Fruit fly (Drosophila melanogaster) whole organism, embryonic: Measurements from ENCODE around the gene sun.

ENCODE experiments used
- Abd-B ChIP-seq: fragments of 200-800 bp; sonication (Bioruptor generic); optimal IDR thresholded peaks from 2 replicates; lab custom pipeline; 2018; ENCODE audit warnings: missing biosample characterization, mild to moderate bottlenecking, missing genetic modification characterization, moderate library complexity
- Atf6 ChIP-seq: fragments of 200-800 bp; sonication (Bioruptor generic); IDR thresholded peaks from 2 replicates; pipeline ENCODE4 v1.3.6; 2022; ENCODE audit warnings: missing biosample characterization, missing genetic modification characterization
- CG10274 ChIP-seq: fragments of 200-800 bp; sonication (Bioruptor generic); optimal IDR thresholded peaks from 3 replicates; lab custom pipeline; 2017; ENCODE audit warnings: missing biosample characterization, mild to moderate bottlenecking, missing genetic modification characterization
- CG10431 ChIP-seq: fragments of 200-800 bp; sonication (Bioruptor generic); optimal IDR thresholded peaks from 3 replicates; lab custom pipeline; 2018; ENCODE audit warnings: missing biosample characterization, mild to moderate bottlenecking, missing genetic modification characterization
- CG12071 ChIP-seq: fragments of 200-800 bp; sonication (Bioruptor generic); optimal IDR thresholded peaks from 3 replicates; lab custom pipeline; 2018; ENCODE audit warnings: missing biosample characterization, mild to moderate bottlenecking, missing genetic modification characterization
- CG12299 ChIP-seq: fragments of 200-800 bp; sonication (Bioruptor generic); optimal IDR thresholded peaks from 2 replicates; lab custom pipeline; 2018; ENCODE audit warnings: missing biosample characterization, mild to moderate bottlenecking, missing genetic modification characterization
- CG12659 ChIP-seq: fragments of 200-800 bp; sonication (Bioruptor generic); optimal IDR thresholded peaks from 3 replicates; lab custom pipeline; 2017; ENCODE audit warnings: mild to moderate bottlenecking, missing biosample characterization, missing genetic modification reagents, missing genetic modification characterization
- CG15514 ChIP-seq: fragments of 200-800 bp; sonication (Bioruptor generic); optimal IDR thresholded peaks from 3 replicates; lab custom pipeline; 2017; ENCODE audit warnings: missing biosample characterization, missing genetic modification characterization, mild to moderate bottlenecking, moderate library complexity, missing genetic modification reagents
- CG16813 ChIP-seq: fragments of 200-800 bp; sonication (Bioruptor generic); IDR thresholded peaks from 3 replicates; pipeline ENCODE4 v1.3.6; 2022; ENCODE audit warnings: missing biosample characterization, missing genetic modification characterization; ENCODE audit not compliant: partially characterized antibody
- CG16863 ChIP-seq: fragments of 200-800 bp; sonication (Bioruptor generic); optimal IDR thresholded peaks from 3 replicates; lab custom pipeline; 2016; ENCODE audit warnings: missing biosample characterization, missing genetic modification characterization
- CG18476 ChIP-seq: fragments of 200-800 bp; sonication (Bioruptor generic); optimal IDR thresholded peaks from 2 replicates; lab custom pipeline; 2016; ENCODE audit warnings: missing biosample characterization, mild to moderate bottlenecking, missing genetic modification characterization
- CG2120 ChIP-seq: fragments of 200-800 bp; sonication (Bioruptor generic); optimal IDR thresholded peaks from 3 replicates; lab custom pipeline; 2016; ENCODE audit warnings: missing biosample characterization, missing genetic modification characterization
- CG2199 ChIP-seq: fragments of 200-800 bp; sonication (Bioruptor generic); IDR thresholded peaks from 3 replicates; pipeline ENCODE4 v1.3.6; 2022; ENCODE audit warnings: missing biosample characterization, missing genetic modification characterization
- CG2202 ChIP-seq: fragments of 200-800 bp; sonication (Bioruptor generic); optimal IDR thresholded peaks from 2 replicates; lab custom pipeline; 2018; ENCODE audit warnings: missing biosample characterization, mild to moderate bottlenecking, missing genetic modification characterization
- CG2712 ChIP-seq: fragments of 200-800 bp; optimal IDR thresholded peaks from 3 replicates; lab custom pipeline; 2019; ENCODE audit warnings: missing biosample characterization, mild to moderate bottlenecking, missing genetic modification characterization, moderate library complexity
- CG30020 ChIP-seq: fragments of 200-800 bp; optimal IDR thresholded peaks from 2 replicates; lab custom pipeline; 2019; ENCODE audit warnings: missing biosample characterization, mild to moderate bottlenecking, missing genetic modification characterization, moderate library complexity
- CG31365 ChIP-seq: fragments of 200-800 bp; sonication (Bioruptor generic); optimal IDR thresholded peaks from 2 replicates; lab custom pipeline; 2018; ENCODE audit warnings: missing biosample characterization, mild to moderate bottlenecking, missing genetic modification characterization
- CG6654 ChIP-seq: fragments of 200-800 bp; sonication (Bioruptor generic); optimal IDR thresholded peaks from 2 replicates; lab custom pipeline; 2017; ENCODE audit warnings: missing biosample characterization, mild to moderate bottlenecking, missing genetic modification characterization
- CG7963 ChIP-seq: fragments of 200-800 bp; sonication (Bioruptor generic); IDR thresholded peaks from 3 replicates; pipeline ENCODE4 v1.3.6; 2022; ENCODE audit warnings: missing biosample characterization, missing genetic modification characterization; ENCODE audit not compliant: partially characterized antibody
- CG8944 ChIP-seq: fragments of 200-800 bp; sonication (Bioruptor generic); optimal IDR thresholded peaks from 3 replicates; lab custom pipeline; 2016; ENCODE audit warnings: missing biosample characterization, missing genetic modification characterization
- Dbx ChIP-seq: fragments of 200-800 bp; sonication (Bioruptor generic); IDR thresholded peaks from 3 replicates; pipeline ENCODE4 v1.3.6; 2022; ENCODE audit warnings: missing biosample characterization, missing genetic modification characterization
- Dll ChIP-seq: fragments of 200-800 bp; sonication (Bioruptor generic); IDR thresholded peaks from 4 replicates; pipeline ENCODE4 v1.3.6; 2022; ENCODE audit warnings: missing biosample characterization, missing genetic modification characterization; ENCODE audit not compliant: partially characterized antibody
- Dp ChIP-seq: fragments of 200-800 bp; sonication (Bioruptor generic); optimal IDR thresholded peaks from 2 replicates; lab custom pipeline; 2018; ENCODE audit warnings: missing biosample characterization, mild to moderate bottlenecking, missing genetic modification characterization, moderate library complexity
- Ets97D ChIP-seq: fragments of 200-800 bp; sonication (Bioruptor generic); optimal IDR thresholded peaks from 3 replicates; lab custom pipeline; 2016; ENCODE audit warnings: missing biosample characterization, missing genetic modification characterization
- HLH54F ChIP-seq: fragments of 200-800 bp; sonication (Bioruptor generic); optimal IDR thresholded peaks from 3 replicates; lab custom pipeline; 2016; ENCODE audit warnings: missing biosample characterization, missing genetic modification characterization
- HmgD ChIP-seq: fragments of 200-800 bp; sonication (Bioruptor generic); optimal IDR thresholded peaks from 3 replicates; lab custom pipeline; 2016; ENCODE audit warnings: missing biosample characterization, missing genetic modification characterization
- Hr39 ChIP-seq: fragments of >200 bp; optimal IDR thresholded peaks from 2 replicates; lab custom pipeline; 2017
- Lhr ChIP-seq: fragments of 200-800 bp; sonication (Bioruptor generic); optimal IDR thresholded peaks from 3 replicates; lab custom pipeline; 2017; ENCODE audit warnings: mild to moderate bottlenecking, missing biosample characterization, missing genetic modification reagents, missing genetic modification characterization
- MBD-R2 ChIP-seq: fragments of 200-800 bp; sonication (Bioruptor generic); IDR thresholded peaks from 2 replicates; pipeline ENCODE4 v1.3.6; 2022; ENCODE audit warnings: missing biosample characterization, missing genetic modification characterization
- Max ChIP-seq: fragments of 200-800 bp; sonication (Bioruptor generic); optimal IDR thresholded peaks from 2 replicates; lab custom pipeline; 2016; ENCODE audit warnings: missing biosample characterization, mild to moderate bottlenecking, missing genetic modification characterization
- Med ChIP-seq: fragments of 200-800 bp; sonication (Bioruptor generic); peaks from one replicate; lab custom pipeline; 2016; ENCODE audit warnings: missing biosample characterization, missing genetic modification characterization, mild to moderate bottlenecking, inconsistent platforms, moderate library complexity
- Scr ChIP-seq: fragments of 200-800 bp; sonication (Bioruptor generic); IDR thresholded peaks from 2 replicates; pipeline ENCODE4 v1.3.6; 2022; ENCODE audit warnings: missing biosample characterization, missing genetic modification characterization; ENCODE audit not compliant: partially characterized antibody
- TFAM ChIP-seq: fragments of 200-800 bp; sonication (Bioruptor generic); optimal IDR thresholded peaks from 2 replicates; lab custom pipeline; 2017; ENCODE audit warnings: missing biosample characterization, missing genetic modification characterization, inconsistent platforms
- Vsx1 ChIP-seq: fragments of 200-800 bp; sonication (Bioruptor generic); optimal IDR thresholded peaks from 2 replicates; lab custom pipeline; 2017; ENCODE audit warnings: missing biosample characterization, mild to moderate bottlenecking, missing genetic modification characterization, missing genetic modification reagents
- abd-A ChIP-seq: fragments of 200-800 bp; sonication (Bioruptor generic); optimal IDR thresholded peaks from 3 replicates; lab custom pipeline; 2019; ENCODE audit warnings: missing biosample characterization, mild to moderate bottlenecking, missing genetic modification characterization, moderate library complexity
- chinmo ChIP-seq: fragments of 200-800 bp; sonication (Bioruptor generic); IDR thresholded peaks from 4 replicates; pipeline ENCODE4 v1.3.6; 2022; ENCODE audit warnings: missing biosample characterization, missing genetic modification characterization; ENCODE audit not compliant: partially characterized antibody
- crp ChIP-seq, 2 experiments: fragments of 200-800 bp; sonication (Bioruptor generic); optimal IDR thresholded peaks; 2 replicates in 1 of 2; 3 replicates in 1 of 2; lab custom pipeline; 2017; ENCODE audit warnings: missing biosample characterization in 2 of 2, missing genetic modification characterization in 2 of 2, mild to moderate bottlenecking in 1 of 2, moderate library complexity in 1 of 2
- dmrt99B ChIP-seq: fragments of 200-800 bp; sonication (Bioruptor generic); optimal IDR thresholded peaks from 2 replicates; lab custom pipeline; 2018; ENCODE audit warnings: missing biosample characterization, mild to moderate bottlenecking, missing genetic modification characterization, moderate library complexity
- fru ChIP-seq: fragments of >200 bp; optimal IDR thresholded peaks from 2 replicates; lab custom pipeline; 2017
- grau ChIP-seq: fragments of 200-800 bp; optimal IDR thresholded peaks from 3 replicates; lab custom pipeline; 2019; ENCODE audit warnings: missing biosample characterization, mild to moderate bottlenecking, missing genetic modification characterization, moderate library complexity
- lilli ChIP-seq: fragments of 200-800 bp; sonication (Bioruptor generic); optimal IDR thresholded peaks from 3 replicates; lab custom pipeline; 2016; ENCODE audit warnings: missing biosample characterization, missing genetic modification characterization
- lov ChIP-seq, 2 experiments: fragments of 200-800 bp in 1 of 2; fragments of >200 bp in 1 of 2; sonication (Bioruptor generic) in 1 of 2; IDR thresholded peaks in 1 of 2; optimal IDR thresholded peaks in 1 of 2; 2 replicates in 1 of 2; 3 replicates in 1 of 2; pipeline versions ENCODE4 v1.3.6 to Lab custom; 2017 to 2022; ENCODE audit warnings: missing biosample characterization in 1 of 2, missing genetic modification characterization in 1 of 2
- nmo ChIP-seq: fragments of 200-800 bp; sonication (Bioruptor generic); optimal IDR thresholded peaks from 2 replicates; lab custom pipeline; 2018; ENCODE audit warnings: missing biosample characterization, mild to moderate bottlenecking, missing genetic modification characterization, moderate library complexity
- pita ChIP-seq: fragments of 200-800 bp; sonication (Bioruptor generic); optimal IDR thresholded peaks from 2 replicates; lab custom pipeline; 2017; ENCODE audit warnings: missing biosample characterization, mild to moderate bottlenecking, missing genetic modification characterization
- scrt ChIP-seq: fragments of 200-800 bp; sonication (Bioruptor generic); optimal IDR thresholded peaks from 2 replicates; lab custom pipeline; 2018; ENCODE audit warnings: missing biosample characterization, mild to moderate bottlenecking, missing genetic modification characterization, moderate library complexity
- sqz ChIP-seq: fragments of 200-800 bp; sonication (Bioruptor generic); optimal IDR thresholded peaks from 3 replicates; lab custom pipeline; 2018; ENCODE audit warnings: missing biosample characterization, mild to moderate bottlenecking, missing genetic modification characterization
- ttk ChIP-seq: fragments of 200-800 bp; sonication (Bioruptor generic); IDR thresholded peaks from 2 replicates; pipeline ENCODE4 v2.1.2; 2022; ENCODE audit warnings: missing biosample characterization, missing genetic modification characterization
- twi ChIP-seq: fragments of 200-800 bp; optimal IDR thresholded peaks from 2 replicates; lab custom pipeline; 2019; ENCODE audit warnings: missing biosample characterization, mild to moderate bottlenecking, missing genetic modification characterization, moderate library complexity

The sun gene

dm6 chrX:15852815-15853542 is 3.9 kb upstream of the sun start, which contains the start of the genes UBL3 and CG15914 (continued):
- TF ChIP-seq CG16813 (0 out of 3 replicates have a peak, but pooled peaks have one; percentile 7), abd-A (tag; lab: Kevin White, UChicago) (no peak), crp (GFP tag; optimal IDR thresholded peaks at IDR 0.05; lab: Kevin White, UChicago) (peak; percentile 44 to 89), CG12299 (tag; lab: Kevin White, UChicago) (peak; percentile 55), Lhr (peak; percentile 47), MBD-R2 (GFP tag; lab: Robert Waterston, UW) (peak; percentile 45), Dll (GFP tag; lab: Robert Waterston, UW) (0 out of 4 replicates have a peak, but pooled peaks have one; percentile 32), lov (optimal IDR thresholded peaks at IDR 0.05; lab: Kevin White, UChicago) (no peak), lov (GFP tag; IDR thresholded peaks at IDR 0.05; lab: Robert Waterston, UW) (no peak), Max (peak; percentile 24), CG30020 (tag; lab: Kevin White, UChicago) (peak; percentile 82), fru (no peak), Dp (GFP tag; lab: Kevin White, UChicago) (peak; percentile 59), CG7963 (GFP tag; lab: Robert Waterston, UW) (no peak), CG12659 (GFP tag; lab: Kevin White, UChicago) (peak; percentile 68), twi (tag; lab: Kevin White, UChicago) (peak; percentile 14), sqz (GFP tag; lab: Kevin White, UChicago) (peak; percentile 91), nmo (GFP tag; lab: Kevin White, UChicago) (peak; percentile 40), grau (tag; lab: Kevin White, UChicago) (peak; percentile 35), CG18476 (GFP tag; lab: Kevin White, UChicago) (no peak), Med (GFP tag; lab: Kevin White, UChicago) (peak; percentile 57), Ets97D (GFP tag; lab: Kevin White, UChicago) (peak; percentile 13), CG2712 (tag; lab: Kevin White, UChicago) (peak; percentile 41)

- TF ChIP-seq CG12071 (GFP tag; lab: Kevin White, UChicago), result no peak
- TF ChIP-seq Vsx1 (GFP tag; lab: Kevin White, UChicago), result no peak
- peak; percentile 88 for TF ChIP-seq Scr (GFP tag; lab: Robert Waterston, UW)
- no peak for TF ChIP-seq CG6654 (GFP tag; lab: Kevin White, UChicago)
- no peak for TF ChIP-seq CG15514 (GFP tag; lab: Kevin White, UChicago)
- TF ChIP-seq lilli (GFP tag; lab: Kevin White, UChicago), result peak; percentile 87
- peak; percentile 7 for TF ChIP-seq CG8944 (GFP tag; lab: Kevin White, UChicago)
- peak; percentile 35 for TF ChIP-seq CG16863
- TF ChIP-seq ttk (GFP tag; lab: Robert Waterston, UW), result 0 out of 2 replicates have a peak, but pooled peaks have one; percentile 61
- no peak for TF ChIP-seq CG10274 (GFP tag; lab: Kevin White, UChicago)
- TF ChIP-seq CG10431 (GFP tag; lab: Kevin White, UChicago), result no peak
- no peak for TF ChIP-seq Hr39 (lab: Kevin White, UChicago)
- no peak for TF ChIP-seq Dbx (GFP tag; lab: Robert Waterston, UW)
- peak; percentile 57 for TF ChIP-seq HLH54F (GFP tag; lab: Kevin White, UChicago)
- TF ChIP-seq CG2120 (GFP tag; lab: Kevin White, UChicago), result peak; percentile 71
- TF ChIP-seq scrt (GFP tag; lab: Kevin White, UChicago), result no peak
- no peak for TF ChIP-seq dmrt99B (tag; lab: Kevin White, UChicago)
- peak; percentile 87 for TF ChIP-seq CG16813
- no peak for TF ChIP-seq Atf6 (GFP tag; lab: Robert Waterston, UW)
- TF ChIP-seq CG31365 (tag; lab: Kevin White, UChicago), result no peak
- no peak for TF ChIP-seq Abd-B (GFP tag; lab: Kevin White, UChicago)
- TF ChIP-seq pita (GFP tag; lab: Kevin White, UChicago), result no peak
- no peak for TF ChIP-seq TFAM (GFP tag; lab: Kevin White, UChicago)
- no peak for TF ChIP-seq CG2202 (tag; lab: Kevin White, UChicago)
- TF ChIP-seq HmgD (GFP tag; lab: Kevin White, UChicago), result peak; percentile 29
- no peak for TF ChIP-seq CG2199 (GFP tag; lab: Robert Waterston, UW)
- peak; percentile 72; the same call in 2 of the 4 replicates for TF ChIP-seq chinmo (GFP tag; lab: Robert Waterston, UW)
These were observed 4.9 kb downstream of the sun start, which contains the start of the genes ArgRS and CG8578 for dm6 chrX:15844139-15844538. Gene ArgRS (minus strand): TSS chrX:15844145. Gene CG8578 (plus strand): TSS chrX:15844476.
